Fruit fly (Drosophila melanogaster) whole organism, prepupa: ENCODE results near the gene RpL27.

Experiments used
- Blimp-1 ChIP-seq: fragments of 200-800 bp; sonication (Bioruptor generic); optimal IDR thresholded peaks from 3 replicates; lab custom pipeline; 2017; ENCODE audit warnings: missing biosample characterization, missing genetic modification characterization, mild to moderate bottlenecking, moderate library complexity, missing genetic modification reagents
- CG10631 ChIP-seq: fragments of 200-800 bp; sonication (Bioruptor generic); optimal IDR thresholded peaks from 2 replicates; lab custom pipeline; 2016; ENCODE audit warnings: missing biosample characterization, missing genetic modification characterization
- CG10669 ChIP-seq: fragments of 200-800 bp; sonication (Bioruptor generic); optimal IDR thresholded peaks from 3 replicates; lab custom pipeline; 2018; ENCODE audit warnings: missing biosample characterization, mild to moderate bottlenecking, missing genetic modification characterization, moderate library complexity
- CG11294 ChIP-seq: fragments of 200-800 bp; sonication (Bioruptor generic); IDR thresholded peaks from 2 replicates; pipeline ENCODE4 v1.3.6; 2022; ENCODE audit warnings: missing biosample characterization, missing genetic modification characterization
- CG11762 ChIP-seq: fragments of 200-800 bp; sonication (Bioruptor generic); optimal IDR thresholded peaks from 3 replicates; lab custom pipeline; 2016; ENCODE audit warnings: missing biosample characterization, missing genetic modification characterization; ENCODE audit not compliant: insufficient read depth
- CG15336 ChIP-seq: fragments of 200-800 bp; sonication (Bioruptor generic); IDR thresholded peaks from 2 replicates; pipeline ENCODE4 v1.3.6; 2022; ENCODE audit warnings: missing biosample characterization, missing genetic modification characterization
- CG3032 ChIP-seq: fragments of 200-800 bp; optimal IDR thresholded peaks from 2 replicates; lab custom pipeline; 2019; ENCODE audit warnings: missing biosample characterization, mild to moderate bottlenecking, missing genetic modification characterization, moderate library complexity
- CG31627 ChIP-seq: fragments of 200-800 bp; sonication (Bioruptor generic); optimal IDR thresholded peaks from 3 replicates; lab custom pipeline; 2016; ENCODE audit warnings: missing biosample characterization, missing genetic modification characterization
- CG32006 ChIP-seq: fragments of 200-800 bp; sonication (Bioruptor generic); optimal IDR thresholded peaks from 3 replicates; lab custom pipeline; 2017; ENCODE audit warnings: missing biosample characterization, mild to moderate bottlenecking, missing genetic modification characterization
- CG3919 ChIP-seq: fragments of 200-800 bp; sonication (Bioruptor generic); optimal IDR thresholded peaks from 3 replicates; lab custom pipeline; 2016; ENCODE audit warnings: missing biosample characterization, missing genetic modification characterization
- CG4318 ChIP-seq: fragments of 200-800 bp; sonication (Bioruptor generic); optimal IDR thresholded peaks from 3 replicates; lab custom pipeline; 2017; ENCODE audit warnings: missing biosample characterization, mild to moderate bottlenecking, missing genetic modification characterization
- CG6163 ChIP-seq: fragments of 200-800 bp; sonication (Bioruptor generic); IDR thresholded peaks from 3 replicates; pipeline ENCODE4 v1.3.6; 2022; ENCODE audit warnings: missing biosample characterization, missing genetic modification characterization
- CG6792 ChIP-seq: fragments of 200-800 bp; sonication (Bioruptor generic); optimal IDR thresholded peaks from 3 replicates; lab custom pipeline; 2016; ENCODE audit warnings: missing biosample characterization, missing genetic modification characterization
- CG6808 ChIP-seq: fragments of 200-800 bp; sonication (Bioruptor generic); optimal IDR thresholded peaks from 3 replicates; lab custom pipeline; 2017; ENCODE audit warnings: missing biosample characterization, missing genetic modification characterization, mild to moderate bottlenecking, moderate library complexity, missing genetic modification reagents
- CG8119 ChIP-seq: fragments of 200-800 bp; sonication (Bioruptor generic); IDR thresholded peaks from 3 replicates; pipeline ENCODE4 v1.3.6; 2022; ENCODE audit warnings: missing biosample characterization, missing genetic modification characterization
- CG8319 ChIP-seq: fragments of 200-800 bp; sonication (Bioruptor generic); optimal IDR thresholded peaks from 3 replicates; lab custom pipeline; 2016; ENCODE audit warnings: missing biosample characterization, missing genetic modification characterization
- CG8632 ChIP-seq: fragments of 200-800 bp; sonication (Bioruptor generic); optimal IDR thresholded peaks from 3 replicates; lab custom pipeline; 2016; ENCODE audit warnings: missing biosample characterization, missing genetic modification characterization
- CG9139 ChIP-seq: fragments of 200-800 bp; sonication (Bioruptor generic); optimal IDR thresholded peaks from 3 replicates; lab custom pipeline; 2017; ENCODE audit warnings: missing biosample characterization, mild to moderate bottlenecking, missing genetic modification characterization
- Eip75B ChIP-seq: fragments of 200-800 bp; sonication (Bioruptor generic); optimal IDR thresholded peaks from 3 replicates; lab custom pipeline; 2016; ENCODE audit warnings: missing biosample characterization, missing genetic modification characterization
- Eip78C ChIP-seq: fragments of 200-800 bp; sonication (Bioruptor generic); peaks from one replicate; lab custom pipeline; 2016; ENCODE audit warnings: missing biosample characterization, missing genetic modification characterization
- Eip93F ChIP-seq: fragments of 200-800 bp; sonication (Bioruptor generic); optimal IDR thresholded peaks from 2 replicates; lab custom pipeline; 2016; ENCODE audit warnings: missing biosample characterization, mild to moderate bottlenecking, missing genetic modification characterization
- Ets21C ChIP-seq: fragments of 200-800 bp; sonication (Bioruptor generic); optimal IDR thresholded peaks from 3 replicates; lab custom pipeline; 2016; ENCODE audit warnings: missing biosample characterization, missing genetic modification characterization
- Ets96B ChIP-seq: fragments of 200-800 bp; optimal IDR thresholded peaks from 2 replicates; lab custom pipeline; 2019; ENCODE audit warnings: missing biosample characterization, mild to moderate bottlenecking, missing genetic modification characterization, moderate library complexity
- Gug ChIP-seq: fragments of 200-800 bp; sonication (Bioruptor generic); IDR thresholded peaks from 2 replicates; pipeline ENCODE4 v1.3.6; 2022; ENCODE audit warnings: missing biosample characterization, missing genetic modification characterization
- Hr38 ChIP-seq: sonication (Bioruptor generic); optimal IDR thresholded peaks from 2 replicates; lab custom pipeline; 2016; ENCODE audit warnings: missing biosample characterization, missing genetic modification characterization
- Hr39 ChIP-seq: fragments of 200-800 bp; sonication (Bioruptor generic); optimal IDR thresholded peaks from 2 replicates; lab custom pipeline; 2016; ENCODE audit warnings: missing biosample characterization, missing genetic modification characterization
- Hr4 ChIP-seq: fragments of 200-800 bp; sonication (Bioruptor generic); optimal IDR thresholded peaks from 3 replicates; lab custom pipeline; 2016; ENCODE audit warnings: missing biosample characterization, missing genetic modification characterization
- Lpt ChIP-seq: fragments of 200-800 bp; sonication (Bioruptor generic); optimal IDR thresholded peaks from 3 replicates; lab custom pipeline; 2016; ENCODE audit warnings: missing biosample characterization, missing genetic modification characterization
- Met ChIP-seq: fragments of 200-800 bp; sonication (Bioruptor generic); optimal IDR thresholded peaks from 3 replicates; lab custom pipeline; 2016; ENCODE audit warnings: missing biosample characterization, missing genetic modification characterization
- OdsH ChIP-seq: fragments of 200-800 bp; sonication (Bioruptor generic); optimal IDR thresholded peaks from 3 replicates; lab custom pipeline; 2016; ENCODE audit warnings: missing biosample characterization, missing genetic modification characterization
- Smox ChIP-seq: fragments of 200-800 bp; sonication (Bioruptor generic); optimal IDR thresholded peaks from 3 replicates; lab custom pipeline; 2016; ENCODE audit warnings: missing biosample characterization, missing genetic modification characterization
- Sox14 ChIP-seq: fragments of 200-800 bp; sonication (Bioruptor generic); optimal IDR thresholded peaks from 3 replicates; lab custom pipeline; 2016; ENCODE audit warnings: missing biosample characterization, missing genetic modification characterization
- Sox15 ChIP-seq: fragments of 200-800 bp; sonication (Bioruptor generic); optimal IDR thresholded peaks from 3 replicates; lab custom pipeline; 2016; ENCODE audit warnings: missing biosample characterization, missing genetic modification characterization
- cyc ChIP-seq: fragments of 200-800 bp; sonication (Bioruptor generic); optimal IDR thresholded peaks from 3 replicates; lab custom pipeline; 2016; ENCODE audit warnings: missing biosample characterization, missing genetic modification characterization
- dac ChIP-seq: fragments of 200-800 bp; sonication (Bioruptor generic); optimal IDR thresholded peaks from 2 replicates; lab custom pipeline; 2017; ENCODE audit warnings: missing biosample characterization, mild to moderate bottlenecking, missing genetic modification characterization
- dsx ChIP-seq: fragments of 200-800 bp; optimal IDR thresholded peaks from 3 replicates; lab custom pipeline; 2019; ENCODE audit warnings: missing biosample characterization, mild to moderate bottlenecking, missing genetic modification characterization, moderate library complexity; ENCODE audit not compliant: poor library complexity, severe bottlenecking
- esn ChIP-seq: fragments of 200-800 bp; sonication (Bioruptor generic); optimal IDR thresholded peaks from 2 replicates; lab custom pipeline; 2016; ENCODE audit warnings: missing biosample characterization, mild to moderate bottlenecking, missing genetic modification characterization, moderate library complexity
- fd59A ChIP-seq: fragments of 200-800 bp; sonication (Bioruptor generic); optimal IDR thresholded peaks from 2 replicates; lab custom pipeline; 2017; ENCODE audit warnings: missing biosample characterization, mild to moderate bottlenecking, missing genetic modification characterization, missing genetic modification reagents
- fd85E ChIP-seq: fragments of 200-800 bp; sonication (Bioruptor generic); optimal IDR thresholded peaks from 3 replicates; lab custom pipeline; 2016; ENCODE audit warnings: missing biosample characterization, missing genetic modification characterization
- fkh ChIP-seq: fragments of 200-800 bp; sonication (Bioruptor generic); optimal IDR thresholded peaks from 3 replicates; lab custom pipeline; 2017; ENCODE audit warnings: missing biosample characterization, mild to moderate bottlenecking, missing genetic modification characterization, moderate library complexity
- lz ChIP-seq: fragments of 200-800 bp; sonication (Bioruptor generic); optimal IDR thresholded peaks from 3 replicates; lab custom pipeline; 2016; ENCODE audit warnings: missing biosample characterization, missing genetic modification characterization
- net ChIP-seq: fragments of 200-800 bp; sonication (Bioruptor generic); optimal IDR thresholded peaks from 3 replicates; lab custom pipeline; 2016; ENCODE audit warnings: missing biosample characterization, missing genetic modification characterization
- pdm3 ChIP-seq: fragments of 200-800 bp; sonication (Bioruptor generic); optimal IDR thresholded peaks from 3 replicates; lab custom pipeline; 2016; ENCODE audit warnings: missing biosample characterization, missing genetic modification characterization
- spab ChIP-seq: fragments of 200-800 bp; sonication (Bioruptor generic); optimal IDR thresholded peaks from 2 replicates; lab custom pipeline; 2017; ENCODE audit warnings: missing biosample characterization, mild to moderate bottlenecking, missing genetic modification characterization, missing genetic modification reagents
- ss ChIP-seq, 2 experiments: fragments of 200-800 bp; sonication (Bioruptor generic); optimal IDR thresholded peaks; 2 replicates in 1 of 2; 3 replicates in 1 of 2; lab custom pipeline; 2017 to 2018; ENCODE audit warnings: mild to moderate bottlenecking in 2 of 2, missing biosample characterization in 2 of 2, missing genetic modification characterization in 2 of 2, moderate library complexity in 1 of 2
- svp ChIP-seq: fragments of 200-800 bp; sonication (Bioruptor generic); peaks from one replicate; lab custom pipeline; 2016; ENCODE audit warnings: missing biosample characterization, missing genetic modification characterization
- topi ChIP-seq: fragments of 200-800 bp; sonication (Bioruptor generic); optimal IDR thresholded peaks from 3 replicates; lab custom pipeline; 2016; ENCODE audit warnings: missing biosample characterization, missing genetic modification characterization
- vri ChIP-seq: fragments of 200-800 bp; sonication (Bioruptor generic); optimal IDR thresholded peaks from 3 replicates; lab custom pipeline; 2016; ENCODE audit warnings: missing biosample characterization, mild to moderate bottlenecking, missing genetic modification characterization

Gene RpL27

dm6 chr3R:25686698-25687420 lies 2.0 kb upstream of the RpL27 start, which contains the start of gene CLS:
Gene CLS (minus strand): TSS chr3R:25687370.
- TF ChIP-seq CG6163 (GFP tag; lab: Robert Waterston, UW) (0 out of 3 replicates have a peak, but pooled peaks have one; percentile 3), CG10631 (no peak), Eip78C (GFP tag; lab: Kevin White, UChicago) (peak; percentile 51), svp (peak; percentile 97), Sox14 (GFP tag; lab: Kevin White, UChicago) (no peak)

- TF ChIP-seq Gug (GFP tag; lab: Robert Waterston, UW) (peak; percentile 94), CG11294 (peak; percentile 91), vri (GFP tag; lab: Kevin White, UChicago) (peak; percentile 94), CG8319 (GFP tag; lab: Kevin White, UChicago) (peak; percentile 90), CG9139 (GFP tag; lab: Kevin White, UChicago) (peak; percentile 92), svp (peak; percentile 97), CG4318 (GFP tag; lab: Kevin White, UChicago) (peak; percentile 86), CG8119 (GFP tag; lab: Robert Waterston, UW) (peak; percentile 95), fd85E (peak; percentile 74), Eip75B (GFP tag; lab: Kevin White, UChicago) (peak; percentile 91), Lpt (GFP tag; lab: Kevin White, UChicago) (peak; percentile 93), dac (peak; percentile 86), Sox15 (GFP tag; lab: Kevin White, UChicago) (peak; percentile 91), Smox (GFP tag; lab: Kevin White, UChicago) (peak; percentile 93), fkh (GFP tag; lab: Kevin White, UChicago) (peak; percentile 86), Hr39 (GFP tag; lab: Kevin White, UChicago) (peak; percentile 87), ss (GFP tag; optimal IDR thresholded peaks at IDR 0.05; lab: Kevin White, UChicago) (peak; percentile 86 to 93), Hr38 (no peak), Ets21C (peak; percentile 83), CG32006 (GFP tag; lab: Kevin White, UChicago) (peak; percentile 95), Hr4 (GFP tag; lab: Kevin White, UChicago) (peak; percentile 94), CG3032 (tag; lab: Kevin White, UChicago) (peak; percentile 97), CG6792 (GFP tag; lab: Kevin White, UChicago) (peak; percentile 96), Met (GFP tag; lab: Kevin White, UChicago) (peak; percentile 94), CG11762 (GFP tag; lab: Kevin White, UChicago) (peak; percentile 92), Eip93F (GFP tag; lab: Kevin White, UChicago) (peak; percentile 79), CG31627 (peak; percentile 92), lz (GFP tag; lab: Kevin White, UChicago) (peak; percentile 93), fd59A (GFP tag; lab: Kevin White, UChicago) (peak; percentile 90), Ets96B (tag; lab: Kevin White, UChicago) (peak; percentile 95), dsx (GFP tag; lab: Kevin White, UChicago) (peak; percentile 95), CG3919 (GFP tag; lab: Kevin White, UChicago) (peak; percentile 96), OdsH (GFP tag; lab: Kevin White, UChicago) (peak; percentile 97), pdm3 (GFP tag; lab: Kevin White, UChicago) (peak; percentile 95), CG15336 (GFP tag; lab: Robert Waterston, UW) (peak; percentile 96), cyc (GFP tag; lab: Kevin White, UChicago) (peak; percentile 91), CG6808 (GFP tag; lab: Kevin White, UChicago) (peak; percentile 91), Blimp-1 (peak; percentile 82), spab (GFP tag; lab: Kevin White, UChicago) (peak; percentile 89), CG10669 (GFP tag; lab: Kevin White, UChicago) (peak; percentile 93), CG10631 (peak; percentile 95), esn (peak; percentile 96), net (GFP tag; lab: Kevin White, UChicago) (peak; percentile 95), topi (GFP tag; lab: Kevin White, UChicago) (peak; percentile 91), Sox14 (GFP tag; lab: Kevin White, UChicago) (peak; percentile 94), CG8632 (GFP tag; lab: Kevin White, UChicago) (peak; percentile 96)
These were observed 4.3 kb downstream of the RpL27 start, which contains the start of the genes CG4743 and Idh3g for dm6 chr3R:25680528-25680927. Gene CG4743 (minus strand): TSS chr3R:25680550. Gene Idh3g (plus strand): TSS chr3R:25680845.
